Fruit fly (Drosophila melanogaster) whole organism, prepupa: ENCODE results near the gene COX6AL2.

Experiments used
- Blimp-1 ChIP-seq: fragments of 200-800 bp; sonication (Bioruptor generic); optimal IDR thresholded peaks from 3 replicates; lab custom pipeline; 2017; ENCODE audit warnings: missing biosample characterization, missing genetic modification characterization, mild to moderate bottlenecking, moderate library complexity, missing genetic modification reagents
- CG10631 ChIP-seq: fragments of 200-800 bp; sonication (Bioruptor generic); optimal IDR thresholded peaks from 2 replicates; lab custom pipeline; 2016; ENCODE audit warnings: missing biosample characterization, missing genetic modification characterization
- CG10669 ChIP-seq: fragments of 200-800 bp; sonication (Bioruptor generic); optimal IDR thresholded peaks from 3 replicates; lab custom pipeline; 2018; ENCODE audit warnings: missing biosample characterization, mild to moderate bottlenecking, missing genetic modification characterization, moderate library complexity
- CG11294 ChIP-seq: fragments of 200-800 bp; sonication (Bioruptor generic); IDR thresholded peaks from 2 replicates; pipeline ENCODE4 v1.3.6; 2022; ENCODE audit warnings: missing biosample characterization, missing genetic modification characterization
- CG11902 ChIP-seq: fragments of 200-800 bp; sonication (Bioruptor generic); optimal IDR thresholded peaks from 3 replicates; lab custom pipeline; 2016; ENCODE audit warnings: missing biosample characterization, missing genetic modification characterization
- CG15336 ChIP-seq: fragments of 200-800 bp; sonication (Bioruptor generic); IDR thresholded peaks from 2 replicates; pipeline ENCODE4 v1.3.6; 2022; ENCODE audit warnings: missing biosample characterization, missing genetic modification characterization
- CG1621 ChIP-seq: fragments of 200-800 bp; sonication (Bioruptor generic); optimal IDR thresholded peaks from 3 replicates; lab custom pipeline; 2018; ENCODE audit warnings: missing biosample characterization, mild to moderate bottlenecking, missing genetic modification characterization
- CG16779 ChIP-seq: fragments of 200-800 bp; sonication (Bioruptor generic); optimal IDR thresholded peaks from 3 replicates; lab custom pipeline; 2017; ENCODE audit warnings: missing biosample characterization, mild to moderate bottlenecking, missing genetic modification characterization
- CG32006 ChIP-seq: fragments of 200-800 bp; sonication (Bioruptor generic); optimal IDR thresholded peaks from 3 replicates; lab custom pipeline; 2017; ENCODE audit warnings: missing biosample characterization, mild to moderate bottlenecking, missing genetic modification characterization
- CG34406 ChIP-seq: fragments of 200-800 bp; sonication (Bioruptor generic); optimal IDR thresholded peaks from 3 replicates; lab custom pipeline; 2016; ENCODE audit warnings: missing biosample characterization, missing genetic modification characterization
- CG4318 ChIP-seq: fragments of 200-800 bp; sonication (Bioruptor generic); optimal IDR thresholded peaks from 3 replicates; lab custom pipeline; 2017; ENCODE audit warnings: missing biosample characterization, mild to moderate bottlenecking, missing genetic modification characterization
- CG6792 ChIP-seq: fragments of 200-800 bp; sonication (Bioruptor generic); optimal IDR thresholded peaks from 3 replicates; lab custom pipeline; 2016; ENCODE audit warnings: missing biosample characterization, missing genetic modification characterization
- CG6808 ChIP-seq: fragments of 200-800 bp; sonication (Bioruptor generic); optimal IDR thresholded peaks from 3 replicates; lab custom pipeline; 2017; ENCODE audit warnings: missing biosample characterization, missing genetic modification characterization, mild to moderate bottlenecking, moderate library complexity, missing genetic modification reagents
- CG6854 ChIP-seq: fragments of 200-800 bp; sonication (Bioruptor generic); optimal IDR thresholded peaks from 2 replicates; lab custom pipeline; 2017; ENCODE audit warnings: missing biosample characterization, mild to moderate bottlenecking, missing genetic modification characterization
- CG7368 ChIP-seq: fragments of 200-800 bp; sonication (Bioruptor generic); optimal IDR thresholded peaks from 3 replicates; lab custom pipeline; 2016; ENCODE audit warnings: missing biosample characterization, missing genetic modification characterization
- CG8119 ChIP-seq: fragments of 200-800 bp; sonication (Bioruptor generic); IDR thresholded peaks from 3 replicates; pipeline ENCODE4 v1.3.6; 2022; ENCODE audit warnings: missing biosample characterization, missing genetic modification characterization
- CG8319 ChIP-seq: fragments of 200-800 bp; sonication (Bioruptor generic); optimal IDR thresholded peaks from 3 replicates; lab custom pipeline; 2016; ENCODE audit warnings: missing biosample characterization, missing genetic modification characterization
- CG9139 ChIP-seq: fragments of 200-800 bp; sonication (Bioruptor generic); optimal IDR thresholded peaks from 3 replicates; lab custom pipeline; 2017; ENCODE audit warnings: missing biosample characterization, mild to moderate bottlenecking, missing genetic modification characterization
- Ets21C ChIP-seq: fragments of 200-800 bp; sonication (Bioruptor generic); optimal IDR thresholded peaks from 3 replicates; lab custom pipeline; 2016; ENCODE audit warnings: missing biosample characterization, missing genetic modification characterization
- Ets96B ChIP-seq: fragments of 200-800 bp; optimal IDR thresholded peaks from 2 replicates; lab custom pipeline; 2019; ENCODE audit warnings: missing biosample characterization, mild to moderate bottlenecking, missing genetic modification characterization, moderate library complexity
- Hr39 ChIP-seq: fragments of 200-800 bp; sonication (Bioruptor generic); optimal IDR thresholded peaks from 2 replicates; lab custom pipeline; 2016; ENCODE audit warnings: missing biosample characterization, missing genetic modification characterization
- Hr4 ChIP-seq: fragments of 200-800 bp; sonication (Bioruptor generic); optimal IDR thresholded peaks from 3 replicates; lab custom pipeline; 2016; ENCODE audit warnings: missing biosample characterization, missing genetic modification characterization
- Lpt ChIP-seq: fragments of 200-800 bp; sonication (Bioruptor generic); optimal IDR thresholded peaks from 3 replicates; lab custom pipeline; 2016; ENCODE audit warnings: missing biosample characterization, missing genetic modification characterization
- Met ChIP-seq: fragments of 200-800 bp; sonication (Bioruptor generic); optimal IDR thresholded peaks from 3 replicates; lab custom pipeline; 2016; ENCODE audit warnings: missing biosample characterization, missing genetic modification characterization
- OdsH ChIP-seq: fragments of 200-800 bp; sonication (Bioruptor generic); optimal IDR thresholded peaks from 3 replicates; lab custom pipeline; 2016; ENCODE audit warnings: missing biosample characterization, missing genetic modification characterization
- Smox ChIP-seq: fragments of 200-800 bp; sonication (Bioruptor generic); optimal IDR thresholded peaks from 3 replicates; lab custom pipeline; 2016; ENCODE audit warnings: missing biosample characterization, missing genetic modification characterization
- Sox102F ChIP-seq: fragments of 200-800 bp; sonication (Bioruptor generic); optimal IDR thresholded peaks from 2 replicates; lab custom pipeline; 2016; ENCODE audit warnings: missing biosample characterization, mild to moderate bottlenecking, missing genetic modification characterization
- Sox15 ChIP-seq: fragments of 200-800 bp; sonication (Bioruptor generic); optimal IDR thresholded peaks from 3 replicates; lab custom pipeline; 2016; ENCODE audit warnings: missing biosample characterization, missing genetic modification characterization
- acj6 ChIP-seq: fragments of 200-800 bp; sonication (Bioruptor generic); optimal IDR thresholded peaks from 3 replicates; lab custom pipeline; 2016; ENCODE audit warnings: missing biosample characterization, missing genetic modification characterization
- cyc ChIP-seq: fragments of 200-800 bp; sonication (Bioruptor generic); optimal IDR thresholded peaks from 3 replicates; lab custom pipeline; 2016; ENCODE audit warnings: missing biosample characterization, missing genetic modification characterization
- dac ChIP-seq: fragments of 200-800 bp; sonication (Bioruptor generic); optimal IDR thresholded peaks from 2 replicates; lab custom pipeline; 2017; ENCODE audit warnings: missing biosample characterization, mild to moderate bottlenecking, missing genetic modification characterization
- dsx ChIP-seq: fragments of 200-800 bp; optimal IDR thresholded peaks from 3 replicates; lab custom pipeline; 2019; ENCODE audit warnings: missing biosample characterization, mild to moderate bottlenecking, missing genetic modification characterization, moderate library complexity; ENCODE audit not compliant: poor library complexity, severe bottlenecking
- eg ChIP-seq: fragments of 200-800 bp; sonication (Bioruptor generic); IDR thresholded peaks from 3 replicates; pipeline ENCODE4 v1.3.6; 2022; ENCODE audit warnings: missing biosample characterization, missing genetic modification characterization
- esn ChIP-seq: fragments of 200-800 bp; sonication (Bioruptor generic); optimal IDR thresholded peaks from 2 replicates; lab custom pipeline; 2016; ENCODE audit warnings: missing biosample characterization, mild to moderate bottlenecking, missing genetic modification characterization, moderate library complexity
- fd59A ChIP-seq: fragments of 200-800 bp; sonication (Bioruptor generic); optimal IDR thresholded peaks from 2 replicates; lab custom pipeline; 2017; ENCODE audit warnings: missing biosample characterization, mild to moderate bottlenecking, missing genetic modification characterization, missing genetic modification reagents
- fd85E ChIP-seq: fragments of 200-800 bp; sonication (Bioruptor generic); optimal IDR thresholded peaks from 3 replicates; lab custom pipeline; 2016; ENCODE audit warnings: missing biosample characterization, missing genetic modification characterization
- lz ChIP-seq: fragments of 200-800 bp; sonication (Bioruptor generic); optimal IDR thresholded peaks from 3 replicates; lab custom pipeline; 2016; ENCODE audit warnings: missing biosample characterization, missing genetic modification characterization
- net ChIP-seq: fragments of 200-800 bp; sonication (Bioruptor generic); optimal IDR thresholded peaks from 3 replicates; lab custom pipeline; 2016; ENCODE audit warnings: missing biosample characterization, missing genetic modification characterization
- pdm3 ChIP-seq: fragments of 200-800 bp; sonication (Bioruptor generic); optimal IDR thresholded peaks from 3 replicates; lab custom pipeline; 2016; ENCODE audit warnings: missing biosample characterization, missing genetic modification characterization
- spab ChIP-seq: fragments of 200-800 bp; sonication (Bioruptor generic); optimal IDR thresholded peaks from 2 replicates; lab custom pipeline; 2017; ENCODE audit warnings: missing biosample characterization, mild to moderate bottlenecking, missing genetic modification characterization, missing genetic modification reagents
- topi ChIP-seq: fragments of 200-800 bp; sonication (Bioruptor generic); optimal IDR thresholded peaks from 3 replicates; lab custom pipeline; 2016; ENCODE audit warnings: missing biosample characterization, missing genetic modification characterization

Gene COX6AL2

DNA sequence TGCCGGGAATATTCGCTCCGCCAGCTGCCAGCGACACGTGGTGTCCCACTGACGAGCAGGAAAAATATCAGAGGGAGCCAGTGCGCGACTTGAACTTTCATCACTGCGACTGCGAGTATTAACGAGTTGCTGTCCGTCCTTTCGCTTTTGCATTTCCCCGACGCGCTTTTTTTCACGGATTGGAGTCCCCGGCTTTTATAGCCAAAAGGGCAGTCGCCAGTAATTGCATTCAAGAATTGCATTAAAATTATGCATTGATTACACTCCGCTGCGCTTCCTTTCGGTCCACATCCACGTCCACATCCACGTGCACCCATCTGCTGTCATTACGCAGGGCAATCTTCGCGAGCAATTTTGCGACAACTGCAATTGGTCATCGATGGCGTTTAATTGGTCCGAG is 2.9 kb downstream of the COX6AL2 start, which contains the start of gene Ir75d:
Gene Ir75d (minus strand): TSS at position 101 of the 400 bp plus-strand sequence.
- no peak for TF ChIP-seq Met (GFP tag; lab: Kevin White, UChicago)
- TF ChIP-seq Hr4 (GFP tag; lab: Kevin White, UChicago) = no peak
- TF ChIP-seq Smox (GFP tag; lab: Kevin White, UChicago) = no peak
- TF ChIP-seq CG34406 (GFP tag; lab: Kevin White, UChicago) = no peak
- TF ChIP-seq acj6 (GFP tag; lab: Kevin White, UChicago) = no peak
- no peak for TF ChIP-seq CG16779
- TF ChIP-seq CG11902 (GFP tag; lab: Kevin White, UChicago) = no peak
- TF ChIP-seq CG1621 (tag; lab: Kevin White, UChicago) = no peak
- no peak for TF ChIP-seq eg (GFP tag; lab: Robert Waterston, UW)
- no peak for TF ChIP-seq fd85E (GFP tag; lab: Kevin White, UChicago)
- no peak for TF ChIP-seq CG9139
- no peak for TF ChIP-seq Lpt (GFP tag; lab: Kevin White, UChicago)

DNA sequence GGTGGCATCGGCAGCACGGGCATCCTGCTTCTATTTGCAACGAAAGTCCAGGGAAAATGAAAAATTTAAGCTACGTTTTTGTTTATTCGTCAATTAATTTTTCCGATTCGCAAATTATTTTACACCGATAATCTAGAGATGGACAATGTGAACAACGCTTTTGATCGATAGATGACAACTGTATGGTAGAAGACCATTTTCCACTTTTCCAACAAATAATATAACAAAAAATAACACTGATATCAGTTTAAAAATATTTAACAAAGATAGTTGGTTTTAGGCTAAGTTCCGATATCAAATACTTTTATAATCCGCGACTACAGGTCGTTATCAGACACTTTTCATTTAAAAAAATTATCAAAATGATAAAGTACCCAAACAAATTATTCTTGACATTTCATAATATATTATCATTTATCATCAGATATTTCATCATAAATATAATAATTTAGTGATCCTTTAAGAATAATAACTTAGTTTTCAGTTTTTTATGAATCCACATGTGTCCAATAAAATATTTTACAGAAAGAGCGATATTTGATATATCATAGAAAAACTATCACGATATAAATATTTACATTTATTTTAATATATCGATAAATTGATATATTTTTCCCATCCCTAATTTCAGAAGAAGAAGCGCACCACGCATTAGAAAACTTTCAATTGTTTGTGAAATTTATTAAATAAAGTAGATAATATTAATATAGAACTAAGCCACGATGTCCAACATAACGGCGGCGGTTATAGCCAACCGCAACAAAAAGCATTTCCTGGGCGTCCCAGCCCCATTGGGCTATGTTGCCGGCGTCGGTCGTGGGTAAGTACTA is 9.0 kb downstream of the COX6AL2 start, which contains the start of the genes CSN1b and Prp6:
Gene CSN1b (minus strand): TSS at position 159 of the 830 bp plus-strand sequence.
Gene Prp6 (plus strand): TSS at position 601 of the 830 bp plus-strand sequence.
- TF ChIP-seq CG1621 (tag; lab: Kevin White, UChicago) (no peak), fd59A (no peak), CG34406 (GFP tag; lab: Kevin White, UChicago) (no peak), CG15336 (GFP tag; lab: Robert Waterston, UW) (no peak), cyc (GFP tag; lab: Kevin White, UChicago) (no peak), Sox102F (GFP tag; lab: Kevin White, UChicago) (no peak), CG32006 (GFP tag; lab: Kevin White, UChicago) (no peak), CG4318 (GFP tag; lab: Kevin White, UChicago) (no peak), CG6808 (GFP tag; lab: Kevin White, UChicago) (no peak), OdsH (no peak), spab (GFP tag; lab: Kevin White, UChicago) (no peak)

DNA sequence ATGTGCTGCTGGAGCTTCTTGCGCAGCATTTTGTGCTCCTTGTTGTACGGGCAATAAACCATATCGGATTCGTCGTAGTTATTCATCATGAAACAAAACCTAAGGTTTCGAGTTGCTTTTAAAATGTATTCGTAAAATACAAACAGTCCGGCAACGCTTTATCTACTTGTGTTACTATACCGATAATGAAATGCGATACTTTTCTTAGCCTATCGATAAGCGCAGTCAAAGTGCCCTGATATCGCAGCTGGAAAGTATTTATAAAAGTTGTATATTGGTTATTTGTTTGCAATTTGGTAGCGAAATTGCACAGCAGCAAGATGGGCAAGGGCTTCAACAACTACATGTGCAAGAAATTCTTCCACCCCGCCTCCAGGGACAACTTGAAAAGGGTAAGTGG is 12.5 kb downstream of the COX6AL2 start, which contains the start of the genes arx and CG6843:
Gene arx (minus strand): TSS at position 144 of the 400 bp plus-strand sequence.
Gene CG6843 (plus strand): TSS at position 184 of the 400 bp plus-strand sequence.
- TF ChIP-seq esn (GFP tag; lab: Kevin White, UChicago) = peak; percentile 15
- peak; percentile 66 for TF ChIP-seq dsx (GFP tag; lab: Kevin White, UChicago)
- no peak for TF ChIP-seq Smox (GFP tag; lab: Kevin White, UChicago)

DNA sequence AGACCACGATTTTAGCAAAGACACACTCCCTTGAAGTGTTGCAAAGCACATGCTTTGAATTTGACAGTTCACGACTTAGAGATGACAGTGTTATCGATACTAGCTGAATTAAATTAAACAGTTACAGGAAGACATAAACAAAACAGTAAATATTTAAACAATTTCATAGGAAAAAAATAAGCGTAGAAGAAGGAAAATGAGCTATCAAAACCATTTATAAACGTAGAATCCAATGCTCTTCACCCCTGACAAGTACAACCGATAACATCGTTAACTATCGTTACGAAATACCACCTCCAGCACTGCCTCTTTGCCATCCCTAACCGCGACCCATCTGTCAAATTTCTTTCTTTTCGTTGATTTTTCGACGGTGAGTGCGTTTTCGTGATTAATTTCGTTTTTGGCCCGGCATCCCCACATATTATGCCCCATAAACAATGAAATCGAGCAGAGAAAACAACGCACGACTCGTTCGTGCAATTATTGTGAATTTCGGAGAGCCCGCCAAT is 15.1 kb downstream of the COX6AL2 start, which contains the start of gene RpL26:
Gene RpL26 (plus strand): TSS at position 106 of the 509 bp plus-strand sequence.
- TF ChIP-seq eg (GFP tag; lab: Robert Waterston, UW) (peak; percentile 60; the same call in 1 of the 3 replicates), CG6854 (peak; percentile 80), Ets21C (GFP tag; lab: Kevin White, UChicago) (peak; percentile 77), CG11294 (GFP tag; lab: Robert Waterston, UW) (peak; percentile 41; the same call in 1 of the 2 replicates), dac (no peak), CG10631 (peak; percentile 68), net (GFP tag; lab: Kevin White, UChicago) (no peak), fd85E (GFP tag; lab: Kevin White, UChicago) (no peak), CG1621 (tag; lab: Kevin White, UChicago) (no peak), spab (GFP tag; lab: Kevin White, UChicago) (no peak), lz (GFP tag; lab: Kevin White, UChicago) (peak; percentile 83), Hr39 (GFP tag; lab: Kevin White, UChicago) (peak; percentile 86), CG11902 (GFP tag; lab: Kevin White, UChicago) (peak; percentile 50), CG8319 (peak; percentile 45), Blimp-1 (GFP tag; lab: Kevin White, UChicago) (peak; percentile 27), Sox15 (GFP tag; lab: Kevin White, UChicago) (peak; percentile 55), CG8119 (GFP tag; lab: Robert Waterston, UW) (no peak), CG32006 (GFP tag; lab: Kevin White, UChicago) (no peak), CG6792 (GFP tag; lab: Kevin White, UChicago) (peak; percentile 50), CG10669 (GFP tag; lab: Kevin White, UChicago) (no peak), topi (GFP tag; lab: Kevin White, UChicago) (peak; percentile 68), esn (GFP tag; lab: Kevin White, UChicago) (peak; percentile 81), acj6 (GFP tag; lab: Kevin White, UChicago) (peak; percentile 52), cyc (GFP tag; lab: Kevin White, UChicago) (peak; percentile 63), OdsH (no peak), Ets96B (tag; lab: Kevin White, UChicago) (peak; percentile 25), CG16779 (no peak), pdm3 (GFP tag; lab: Kevin White, UChicago) (no peak), CG7368 (no peak)
